Worm (Caenorhabditis elegans): Measurements from ENCODE around the gene rol-3.

- TF ChIP-seq nhr-25 (tag; optimal IDR thresholded peaks at IDR 0.05; ENCODE audit: borderline replicate concordance, insufficient read depth): no peak
- TF ChIP-seq unc-62 (GFP tag; optimal IDR thresholded peaks at IDR 0.05 in 1 of 2): no peak
- TF ChIP-seq unc-62 (tag; optimal IDR thresholded peaks at IDR 0.05): no peak
Measured at ce11 chrV:8201229-8201858, 36.9 kb downstream of the rol-3 start, which contains the start of gene cri-2.

Measured in whole organism, L4 larva.